Worm (Caenorhabditis elegans) whole organism, L4/young adult: ENCODE data around the gene scl-23.

ENCODE experiments used
- W03F9.2 ChIP-seq: fragments of 150-350 bp; optimal IDR thresholded peaks from 2 replicates; lab custom pipeline; 2014; ENCODE audit warnings: missing biosample characterization, missing genetic modification characterization
- him-1 ChIP-seq: sonication (generic microtip); optimal IDR thresholded peaks from 2 replicates; lab custom pipeline; 2016; ENCODE audit warnings: missing genotype, missing genetic modification reagents, missing genetic modification characterization, missing compliant biosample characterization

ce11 chrIV:73175-73574 lies 16.7 kb downstream of the scl-23 start:
- TF ChIP-seq W03F9.2 (tag; lab: Kevin White, UChicago) (no peak), him-1 (tag; lab: Kevin White, UChicago) (no peak)
